Worm (Caenorhabditis elegans): ENCODE measurements around the gene cht-6.

DNA sequence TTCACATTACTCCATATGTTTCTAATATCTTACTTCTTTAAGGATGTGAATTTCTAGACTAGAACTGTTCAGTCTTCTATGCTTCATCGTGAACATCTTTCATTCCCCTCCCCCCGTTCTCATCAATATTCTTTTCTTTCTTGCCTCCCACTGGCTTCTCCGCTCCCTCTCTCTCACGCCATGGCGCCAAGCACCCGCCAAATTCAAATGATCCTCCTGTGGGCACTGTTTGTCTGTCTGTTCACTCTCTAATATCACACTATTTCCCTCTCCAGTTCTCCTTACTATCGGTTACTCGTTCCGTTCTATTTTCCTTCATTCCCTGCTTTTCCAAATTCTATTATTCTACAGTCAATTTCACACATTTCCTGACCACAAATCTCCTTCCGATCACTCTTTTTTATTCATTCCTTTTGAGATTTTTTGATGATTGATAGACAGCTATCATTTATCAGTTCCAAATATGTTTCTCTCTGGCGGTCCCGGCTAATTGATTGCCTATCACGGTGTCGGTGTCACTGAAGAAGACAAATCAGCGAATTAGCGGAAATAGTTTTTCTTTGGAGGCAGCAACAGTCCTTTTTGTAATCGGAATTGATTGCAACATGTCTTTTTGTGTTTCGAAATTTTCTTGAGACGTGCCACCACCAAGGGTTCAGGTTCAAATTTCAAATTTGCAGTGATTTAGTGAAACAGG is 43.7 kb downstream of the cht-6 start:
- TF ChIP-seq blmp-1 (tag; optimal IDR thresholded peaks at IDR 0.05; ENCODE audit: insufficient read depth) = no peak
- no peak for TF ChIP-seq ZK546.5 (tag; optimal IDR thresholded peaks at IDR 0.05)
- no peak for TF ChIP-seq lin-13 (GFP tag; optimal IDR thresholded peaks at IDR 0.05)
